Worm (Caenorhabditis elegans): ENCODE results near the gene daf-5.

Gene daf-5

ce11 chrII:14077823-14078222 lies 25.7 kb upstream of the daf-5 start:
- TF ChIP-seq cog-1 (tag; optimal IDR thresholded peaks at IDR 0.05) (no peak), ztf-29 (GFP tag; IDR thresholded peaks at IDR 0.05) (no peak), T22C8.4 (GFP tag; IDR thresholded peaks at IDR 0.05) (no peak), klf-2 (GFP tag; conservative IDR thresholded peaks at IDR 0.05) (no peak), ref-1 (GFP tag; conservative IDR thresholded peaks at IDR 0.05) (no peak), med-1 (GFP tag; optimal IDR thresholded peaks at IDR 0.05; ENCODE audit: insufficient read depth) (no peak), tab-1 (GFP tag; IDR thresholded peaks at IDR 0.05) (no peak), flt-1 (GFP tag; IDR thresholded peaks at IDR 0.05) (no peak), ztf-23 (GFP tag; IDR thresholded peaks at IDR 0.05) (no peak)

- TF ChIP-seq cog-1 (tag; optimal IDR thresholded peaks at IDR 0.05) = no peak
- TF ChIP-seq tab-1 (GFP tag; IDR thresholded peaks at IDR 0.05) = no peak
- TF ChIP-seq ztf-23 (GFP tag; IDR thresholded peaks at IDR 0.05) = no peak
- no peak for TF ChIP-seq klf-2 (GFP tag; conservative IDR thresholded peaks at IDR 0.05)
- no peak for TF ChIP-seq flt-1 (GFP tag; IDR thresholded peaks at IDR 0.05)
- no peak for TF ChIP-seq ref-1 (GFP tag; conservative IDR thresholded peaks at IDR 0.05)
- no peak for TF ChIP-seq ztf-29 (GFP tag; IDR thresholded peaks at IDR 0.05)
- TF ChIP-seq T22C8.4 (GFP tag; IDR thresholded peaks at IDR 0.05) = no peak
- TF ChIP-seq med-1 (GFP tag; optimal IDR thresholded peaks at IDR 0.05; ENCODE audit: insufficient read depth) = no peak
These were observed 22.7 kb upstream of the daf-5 start for ce11 chrII:14074825-14075224.

ce11 chrII:14068607-14069006 lies 16.5 kb upstream of the daf-5 start, which contains the start of gene xrn-1:
Gene xrn-1 (plus strand): TSS chrII:14068907.
- TF ChIP-seq T22C8.4 (GFP tag; IDR thresholded peaks at IDR 0.05) (no peak), cog-1 (tag; optimal IDR thresholded peaks at IDR 0.05) (no peak), ref-1 (GFP tag; conservative IDR thresholded peaks at IDR 0.05) (no peak), med-1 (GFP tag; optimal IDR thresholded peaks at IDR 0.05; ENCODE audit: insufficient read depth) (no peak), klf-2 (GFP tag; conservative IDR thresholded peaks at IDR 0.05) (no peak), flt-1 (GFP tag; IDR thresholded peaks at IDR 0.05) (no peak), ztf-23 (GFP tag; IDR thresholded peaks at IDR 0.05) (no peak), ztf-29 (GFP tag; IDR thresholded peaks at IDR 0.05) (no peak), tab-1 (GFP tag; IDR thresholded peaks at IDR 0.05) (no peak)

- TF ChIP-seq cog-1 (tag; optimal IDR thresholded peaks at IDR 0.05) = no peak
- TF ChIP-seq tab-1 (GFP tag; IDR thresholded peaks at IDR 0.05) = no peak
- no peak for TF ChIP-seq ref-1 (GFP tag; conservative IDR thresholded peaks at IDR 0.05)
- no peak for TF ChIP-seq flt-1 (GFP tag; IDR thresholded peaks at IDR 0.05)
These were observed 13.4 kb upstream of the daf-5 start for ce11 chrII:14065486-14065885.

ce11 chrII:14064051-14064450 lies 11.9 kb upstream of the daf-5 start:
- TF ChIP-seq med-1 (GFP tag; optimal IDR thresholded peaks at IDR 0.05; ENCODE audit: insufficient read depth) (no peak), klf-2 (GFP tag; conservative IDR thresholded peaks at IDR 0.05) (no peak), ref-1 (GFP tag; conservative IDR thresholded peaks at IDR 0.05) (no peak), T22C8.4 (GFP tag; IDR thresholded peaks at IDR 0.05) (no peak), cog-1 (tag; optimal IDR thresholded peaks at IDR 0.05) (no peak), flt-1 (GFP tag; IDR thresholded peaks at IDR 0.05) (no peak), ztf-29 (GFP tag; IDR thresholded peaks at IDR 0.05) (no peak), tab-1 (GFP tag; IDR thresholded peaks at IDR 0.05) (no peak), ztf-23 (GFP tag; IDR thresholded peaks at IDR 0.05) (no peak)

- TF ChIP-seq flt-1 (GFP tag; IDR thresholded peaks at IDR 0.05) (peak; percentile 70), ref-1 (GFP tag; conservative IDR thresholded peaks at IDR 0.05) (no peak), T22C8.4 (GFP tag; IDR thresholded peaks at IDR 0.05) (no peak; the same call in 1 of the 2 replicates), klf-2 (GFP tag; conservative IDR thresholded peaks at IDR 0.05) (peak; percentile 58), cog-1 (tag; optimal IDR thresholded peaks at IDR 0.05) (peak; percentile 94), tab-1 (GFP tag; IDR thresholded peaks at IDR 0.05) (no peak), ztf-29 (GFP tag; IDR thresholded peaks at IDR 0.05) (no peak), ztf-23 (GFP tag; IDR thresholded peaks at IDR 0.05) (peak; percentile 84), med-1 (GFP tag; optimal IDR thresholded peaks at IDR 0.05; ENCODE audit: insufficient read depth) (no peak)
These were observed 11.0 kb upstream of the daf-5 start, which contains the start of gene lem-2 for ce11 chrII:14063044-14063500. Gene lem-2 (plus strand): TSS chrII:14063450.

ce11 chrII:14060885-14061284 lies 8.8 kb upstream of the daf-5 start:
- TF ChIP-seq T22C8.4 (GFP tag; IDR thresholded peaks at IDR 0.05) (no peak), ref-1 (GFP tag; conservative IDR thresholded peaks at IDR 0.05) (no peak), cog-1 (tag; optimal IDR thresholded peaks at IDR 0.05) (no peak), ztf-23 (GFP tag; IDR thresholded peaks at IDR 0.05) (no peak), klf-2 (GFP tag; conservative IDR thresholded peaks at IDR 0.05) (no peak), ztf-29 (GFP tag; IDR thresholded peaks at IDR 0.05) (no peak), flt-1 (GFP tag; IDR thresholded peaks at IDR 0.05) (no peak), med-1 (GFP tag; optimal IDR thresholded peaks at IDR 0.05; ENCODE audit: insufficient read depth) (no peak), tab-1 (GFP tag; IDR thresholded peaks at IDR 0.05) (no peak)

- TF ChIP-seq flt-1 (GFP tag; IDR thresholded peaks at IDR 0.05) = no peak
- TF ChIP-seq tab-1 (GFP tag; IDR thresholded peaks at IDR 0.05) = no peak
- no peak for TF ChIP-seq med-1 (GFP tag; optimal IDR thresholded peaks at IDR 0.05; ENCODE audit: insufficient read depth)
- TF ChIP-seq klf-2 (GFP tag; conservative IDR thresholded peaks at IDR 0.05) = no peak
- TF ChIP-seq cog-1 (tag; optimal IDR thresholded peaks at IDR 0.05) = no peak
- no peak for TF ChIP-seq ztf-29 (GFP tag; IDR thresholded peaks at IDR 0.05)
- TF ChIP-seq T22C8.4 (GFP tag; IDR thresholded peaks at IDR 0.05) = no peak
These were observed 8.3 kb upstream of the daf-5 start, which contains the start of gene W01G7.4 for ce11 chrII:14060439-14060838. Gene W01G7.4 (plus strand): TSS chrII:14060739.

ce11 chrII:14059767-14060166 lies 7.7 kb upstream of the daf-5 start, which contains the start of gene rpb-11:
Gene rpb-11 (plus strand): TSS chrII:14060085.
- TF ChIP-seq ztf-29 (GFP tag; IDR thresholded peaks at IDR 0.05) (no peak), med-1 (GFP tag; optimal IDR thresholded peaks at IDR 0.05; ENCODE audit: insufficient read depth) (peak; percentile 53), T22C8.4 (GFP tag; IDR thresholded peaks at IDR 0.05) (no peak), flt-1 (GFP tag; IDR thresholded peaks at IDR 0.05) (peak; percentile 82), tab-1 (GFP tag; IDR thresholded peaks at IDR 0.05) (peak; percentile 71), cog-1 (tag; optimal IDR thresholded peaks at IDR 0.05) (peak; percentile 78), ztf-23 (GFP tag; IDR thresholded peaks at IDR 0.05) (0 out of 2 replicates have a peak, but pooled peaks have one; percentile 10), klf-2 (GFP tag; conservative IDR thresholded peaks at IDR 0.05) (peak; percentile 61; the same call in 1 of the 2 replicates), ref-1 (GFP tag; conservative IDR thresholded peaks at IDR 0.05) (no peak)
